Worm (Caenorhabditis elegans): Measurements from ENCODE around the gene sdz-11.

DNA sequence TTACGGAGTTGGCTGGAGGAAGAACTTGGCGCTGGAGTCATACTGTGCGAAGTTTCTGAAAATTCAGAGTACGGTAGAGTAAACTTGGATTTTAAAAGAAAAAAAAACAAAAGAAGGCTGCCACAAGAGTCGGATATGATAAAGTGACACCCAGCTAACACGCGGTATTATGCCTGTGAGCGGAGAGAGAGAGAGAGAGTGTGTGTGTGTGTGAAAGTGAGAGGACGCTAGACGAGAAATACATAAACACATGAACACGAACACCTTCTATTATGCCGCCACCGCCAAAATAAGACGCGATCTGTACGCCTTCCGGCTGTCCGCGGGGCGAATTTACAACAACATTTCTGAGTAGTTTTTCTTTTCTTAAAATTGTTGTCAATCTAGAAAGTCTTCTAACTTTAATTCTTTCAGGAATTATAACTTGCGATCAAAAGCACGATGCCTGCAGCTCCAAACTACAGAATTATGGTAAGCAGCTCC, 15.2 kb downstream of the sdz-11 start, which contains the start of gene F12E12.6:
- TF ChIP-seq dmd-4 (tag; optimal IDR thresholded peaks at IDR 0.05) (no peak), snpc-4 (tag; optimal IDR thresholded peaks at IDR 0.05) (no peak), aly-2 (tag; optimal IDR thresholded peaks at IDR 0.05) (no peak), F13H6.1 (tag; optimal IDR thresholded peaks at IDR 0.05) (no peak), ama-1 (optimal IDR thresholded peaks at IDR 0.05) (no peak), alr-1 (tag; optimal IDR thresholded peaks at IDR 0.05) (no peak), R02D3.7 (tag; optimal IDR thresholded peaks at IDR 0.05) (no peak), nhr-77 (tag; optimal IDR thresholded peaks at IDR 0.05) (no peak), ceh-16 (tag; optimal IDR thresholded peaks at IDR 0.05) (no peak)

All from whole organism, L2 larva.